Fruit fly (Drosophila melanogaster): Measurements from ENCODE around the gene CG17931.

Gene CG17931

dm6 chr3R:16359098-16359497 lies at the start of gene CG17931:
TSS of gene CG17931 (minus strand) at chr3R:16359466.
- TF ChIP-seq noc (tag; optimal IDR thresholded peaks at IDR 0.05): no peak

- no peak for TF ChIP-seq noc (tag; optimal IDR thresholded peaks at IDR 0.05)
Measured at dm6 chr3R:16408434-16408833, 49.2 kb upstream of the CG17931 start.

DNA sequence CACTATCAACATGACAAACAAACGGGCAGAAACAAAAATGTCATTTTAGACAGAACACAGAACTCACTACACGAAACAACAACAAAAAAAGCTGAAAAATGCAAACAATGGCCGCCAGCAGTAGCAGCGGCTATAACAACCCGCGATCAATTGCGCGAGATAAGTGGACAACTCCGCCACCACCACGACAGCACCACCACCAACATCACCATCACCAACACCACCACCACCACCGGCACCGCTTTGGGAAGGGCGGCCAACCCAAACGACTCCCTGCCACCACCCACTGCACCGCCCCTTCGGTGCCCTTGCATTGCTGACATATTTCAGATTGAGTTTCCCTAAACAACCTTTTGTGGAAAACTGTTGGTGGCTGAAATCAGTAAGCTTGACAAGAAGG lies 47.4 kb upstream of the CG17931 start:
- no peak for TF ChIP-seq noc (tag; optimal IDR thresholded peaks at IDR 0.05)

- no peak for TF ChIP-seq noc (tag; optimal IDR thresholded peaks at IDR 0.05)
Measured at dm6 chr3R:16403734-16404057, 44.4 kb upstream of the CG17931 start.

dm6 chr3R:16403023-16403733 lies 43.9 kb upstream of the CG17931 start, which contains the start of gene ss:
TSS of gene ss (minus strand) at chr3R:16403690.
- no peak for TF ChIP-seq noc (tag; optimal IDR thresholded peaks at IDR 0.05)

DNA sequence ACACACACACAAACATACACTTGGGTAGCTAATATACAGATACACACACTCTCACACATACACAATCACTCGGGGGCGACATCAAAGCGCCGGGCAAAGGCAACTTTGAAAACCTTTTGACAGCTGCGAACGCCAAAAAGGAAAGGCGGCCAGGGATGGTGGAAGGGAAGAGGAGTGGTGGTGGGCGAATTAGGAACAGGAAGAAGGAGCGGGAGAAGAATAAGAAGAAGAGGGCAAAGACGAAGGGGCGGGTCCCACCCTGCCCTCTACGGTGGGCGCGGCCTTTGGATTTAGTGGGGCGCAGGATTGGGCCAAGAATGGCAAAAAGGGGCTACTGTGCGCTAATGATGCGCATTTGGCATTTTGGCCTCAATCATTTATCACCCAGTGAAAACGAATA lies 37.3 kb upstream of the CG17931 start:
- TF ChIP-seq noc (tag; optimal IDR thresholded peaks at IDR 0.05): no peak

DNA sequence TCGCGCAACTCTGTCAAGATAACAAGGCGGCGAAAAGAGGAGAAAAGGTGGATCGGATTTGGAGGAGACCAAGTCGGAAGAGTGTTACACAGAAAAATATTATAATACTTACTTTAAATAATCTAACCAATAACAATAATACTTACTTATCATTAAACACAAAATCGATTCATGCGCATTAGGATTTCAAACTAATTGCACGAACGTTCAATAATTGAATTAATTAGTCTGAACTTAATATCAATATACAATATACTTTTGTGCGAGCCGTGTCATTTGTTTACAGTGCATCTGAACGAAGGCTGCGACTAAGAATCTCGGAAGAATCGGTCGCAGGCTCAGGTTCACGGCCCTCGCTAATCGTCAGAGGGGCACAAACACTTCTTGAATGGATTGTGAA lies 36.2 kb upstream of the CG17931 start:
- no peak for TF ChIP-seq noc (tag; optimal IDR thresholded peaks at IDR 0.05)

- no peak for TF ChIP-seq noc (tag; optimal IDR thresholded peaks at IDR 0.05)
Measured at dm6 chr3R:16394531-16394930, 35.3 kb upstream of the CG17931 start.

dm6 chr3R:16389117-16389516 lies 29.9 kb upstream of the CG17931 start:
- TF ChIP-seq noc (tag; optimal IDR thresholded peaks at IDR 0.05): no peak

DNA sequence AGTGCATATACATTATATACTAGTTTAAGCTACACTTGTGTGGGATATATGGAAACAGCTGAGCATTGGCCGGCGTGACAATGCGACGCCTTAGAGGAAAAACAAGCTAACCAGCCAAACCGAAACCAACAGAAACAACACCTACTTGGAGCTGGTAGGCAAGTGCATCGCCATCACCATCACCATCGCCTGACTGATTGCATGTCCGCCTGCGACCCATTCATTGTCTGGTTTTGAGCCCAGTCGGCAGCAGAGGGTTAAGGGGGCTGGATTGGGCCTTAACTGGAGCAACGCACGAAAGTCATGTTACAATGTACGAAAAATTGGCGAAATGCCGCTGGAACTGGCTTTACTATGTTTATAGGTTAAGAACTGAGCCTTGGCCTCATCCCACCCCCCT lies 27.8 kb upstream of the CG17931 start:
- TF ChIP-seq noc (tag; optimal IDR thresholded peaks at IDR 0.05): no peak

DNA sequence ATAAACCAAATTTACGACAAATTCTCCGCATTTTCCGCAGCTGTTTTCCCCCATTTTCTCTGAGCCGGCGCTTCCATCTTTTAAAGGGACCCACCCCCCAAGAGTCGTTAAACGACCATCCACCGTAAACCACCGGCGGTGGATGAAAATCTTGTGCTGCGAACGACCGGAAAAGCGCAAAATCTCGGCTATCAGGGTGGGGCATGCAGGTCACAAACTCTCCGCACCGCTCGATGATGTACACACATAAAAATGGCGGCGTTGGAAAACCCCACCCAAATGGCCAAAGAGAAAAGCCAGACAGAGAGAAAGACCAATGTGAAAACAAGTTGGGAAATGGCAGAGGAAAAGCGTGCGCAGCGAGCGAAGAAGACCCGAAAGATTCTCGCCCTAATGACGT lies 26.3 kb upstream of the CG17931 start:
- TF ChIP-seq noc (tag; optimal IDR thresholded peaks at IDR 0.05): no peak

DNA sequence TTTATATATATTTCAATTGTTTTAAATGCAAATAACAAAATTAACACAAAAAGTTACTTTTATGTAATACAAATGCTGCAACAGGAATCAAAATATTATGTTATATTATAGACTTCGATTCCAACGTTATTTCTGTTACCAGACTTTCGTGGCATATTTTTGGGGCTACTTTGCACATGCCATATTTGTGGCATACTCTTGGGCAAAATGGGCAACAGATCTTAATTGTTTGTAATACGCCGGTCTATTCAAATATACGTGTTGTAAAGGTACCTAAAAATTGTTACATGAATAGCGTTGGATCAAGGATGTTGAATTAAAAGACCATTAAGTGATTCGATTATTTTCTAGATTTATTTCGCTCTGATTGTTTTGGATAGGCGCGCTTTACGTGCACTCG lies 14.8 kb upstream of the CG17931 start:
- no peak for TF ChIP-seq noc (tag; optimal IDR thresholded peaks at IDR 0.05)

DNA sequence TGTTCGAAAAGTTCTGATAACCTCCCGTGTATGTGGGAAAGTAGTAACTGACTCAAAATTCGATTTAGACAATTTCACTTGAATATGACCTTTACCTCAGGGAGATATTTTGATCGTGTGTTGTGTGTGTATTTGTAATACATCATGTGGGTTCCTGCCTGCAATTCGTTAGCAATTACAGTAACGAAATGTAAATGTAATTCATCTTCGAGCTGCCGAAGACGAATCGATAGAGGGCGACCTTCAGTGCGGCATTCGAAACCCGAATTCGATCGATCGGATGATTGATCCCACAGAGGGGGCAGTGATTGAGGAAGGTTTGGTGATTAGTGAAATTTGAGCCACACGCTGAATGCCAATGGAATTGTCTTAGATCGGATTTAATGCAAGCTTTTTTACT lies 11.2 kb upstream of the CG17931 start, which contains the start of gene CG10317:
Gene CG10317 (minus strand): TSS at position 101 of the 400 bp plus-strand sequence.
- no peak for TF ChIP-seq noc (tag; optimal IDR thresholded peaks at IDR 0.05)

DNA sequence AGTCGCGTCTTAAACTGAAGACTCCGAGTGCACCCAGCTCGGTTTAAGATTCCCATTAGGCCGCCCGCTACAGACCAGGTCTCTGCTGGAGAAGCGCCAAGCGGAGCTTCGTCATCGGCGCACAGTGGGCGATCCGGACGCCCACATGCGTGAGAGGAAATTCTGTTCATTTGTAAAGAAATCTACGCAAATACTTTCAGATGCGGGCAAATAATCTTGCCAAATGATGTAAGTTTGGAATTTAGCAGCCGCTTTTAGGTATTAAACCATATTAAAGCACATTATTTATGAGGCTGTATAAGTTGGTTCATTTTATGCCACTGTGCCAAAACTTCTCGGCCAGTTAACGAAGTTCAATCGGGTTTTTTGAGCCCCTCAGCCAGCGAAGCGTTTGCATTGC lies 9.0 kb upstream of the CG17931 start, which contains the start of gene js:
Gene js (minus strand): TSS at position 19 of the 400 bp plus-strand sequence.
- no peak for TF ChIP-seq noc (tag; optimal IDR thresholded peaks at IDR 0.05)

- no peak for TF ChIP-seq noc (tag; optimal IDR thresholded peaks at IDR 0.05)
Measured at dm6 chr3R:16360008-16360407, 742 bp upstream of the CG17931 start, which contains the start of gene CG42446. TSS of gene CG42446 (minus strand) at chr3R:16360108.

- TF ChIP-seq noc (tag; optimal IDR thresholded peaks at IDR 0.05): no peak
Measured at dm6 chr3R:16356863-16357215, 2.4 kb downstream of the CG17931 start, which contains the start of gene CG10311. TSS of gene CG10311 (minus strand) at chr3R:16357015.

DNA sequence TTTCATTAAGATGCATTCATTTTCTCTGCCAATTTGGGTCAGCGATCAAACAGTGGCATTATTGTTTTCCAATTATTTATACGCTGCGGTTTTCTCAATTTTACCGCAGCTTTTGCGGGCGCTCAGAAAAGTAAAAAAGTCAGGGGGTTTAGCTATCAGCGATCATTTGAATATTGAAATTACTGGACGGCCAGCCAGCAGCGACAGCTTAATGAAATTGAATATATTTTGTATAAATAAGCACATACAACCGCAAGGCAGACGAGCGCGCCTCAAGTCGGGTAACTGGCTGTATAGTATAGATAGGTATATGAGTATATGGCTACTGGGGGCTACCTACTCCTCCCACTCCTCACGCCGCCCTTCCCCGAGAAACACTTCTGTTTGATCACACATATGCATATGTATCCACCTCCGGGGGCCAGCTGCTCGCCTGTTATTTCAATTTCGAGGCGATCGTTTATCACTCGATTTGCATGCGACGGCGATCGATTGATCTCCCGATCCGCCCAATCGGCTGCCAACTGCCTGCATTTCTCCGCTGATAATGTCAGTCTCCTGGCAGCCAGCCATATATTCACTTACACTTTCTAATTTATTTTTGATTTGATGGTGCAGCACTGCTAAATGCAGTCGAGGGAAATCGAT lies 2.9 kb downstream of the CG17931 start:
- TF ChIP-seq noc (tag; optimal IDR thresholded peaks at IDR 0.05): no peak

Measured in whole organism, larva.